Fruit fly (Drosophila melanogaster) S2 (cell line): ENCODE measurements around the gene CG14655.

Experiments used
- CG8478 ChIP-seq: fragments of >200 bp; optimal IDR thresholded peaks from 2 replicates; lab custom pipeline; 2018
- CTCF ChIP-seq, 2 experiments: fragments of >200 bp; optimal IDR thresholded peaks; 2 replicates each; lab custom pipeline; 2018

CG14655 gene

dm6 chr3R:4740592-4741500, 39.3 kb downstream of the CG14655 start:
- no peak for TF ChIP-seq CG8478 (lab: Kevin White, UChicago)
- no peak for TF ChIP-seq CTCF (optimal IDR thresholded peaks at IDR 0.05; lab: Kevin White, UChicago)

dm6 chr3R:4739492-4740431, 40.3 kb downstream of the CG14655 start:
- TF ChIP-seq CTCF (optimal IDR thresholded peaks at IDR 0.05; lab: Kevin White, UChicago) (no peak), CG8478 (lab: Kevin White, UChicago) (no peak)

- TF ChIP-seq CTCF (optimal IDR thresholded peaks at IDR 0.05; lab: Kevin White, UChicago) (no peak), CG8478 (lab: Kevin White, UChicago) (no peak)
These were observed 41.0 kb downstream of the CG14655 start for dm6 chr3R:4739192-4739491.

- no peak for TF ChIP-seq CTCF (optimal IDR thresholded peaks at IDR 0.05; lab: Kevin White, UChicago)
- no peak for TF ChIP-seq CG8478 (lab: Kevin White, UChicago)
These were observed 41.5 kb downstream of the CG14655 start for dm6 chr3R:4738494-4739191.

dm6 chr3R:4731828-4732657, 48.1 kb downstream of the CG14655 start, which contains the start of gene Nep2:
Gene Nep2, minus strand, starts transcription at chr3R:4731878.
- TF ChIP-seq CG8478 (lab: Kevin White, UChicago): no peak
- TF ChIP-seq CTCF (optimal IDR thresholded peaks at IDR 0.05; lab: Kevin White, UChicago): no peak

- TF ChIP-seq CG8478 (lab: Kevin White, UChicago) (no peak), CTCF (optimal IDR thresholded peaks at IDR 0.05; lab: Kevin White, UChicago) (no peak)
These were observed 49.1 kb downstream of the CG14655 start for dm6 chr3R:4731006-4731405.

dm6 chr3R:4728448-4728847, 51.7 kb downstream of the CG14655 start:
- TF ChIP-seq CG8478 (lab: Kevin White, UChicago) (no peak), CTCF (optimal IDR thresholded peaks at IDR 0.05; lab: Kevin White, UChicago) (no peak)
